Worm (Caenorhabditis elegans) whole organism, L4 larva: ENCODE data around the gene fbxa-199.
A peak's percentile ranks its signal among the peaks of the same experiment; 100 is the strongest.

Experiments
- F10B5.3 ChIP-seq: sonication (generic microtip); optimal IDR thresholded peaks from 2 replicates; lab custom pipeline; 2016; ENCODE audit warnings: mild to moderate bottlenecking, missing genetic modification characterization, missing compliant biosample characterization
- F26F4.8 ChIP-seq: fragments of 200-800 bp; sonication (Bioruptor generic); conservative IDR thresholded peaks from 2 replicates; pipeline ENCODE4 v1.3.6; 2022; ENCODE audit warnings: missing genetic modification characterization, missing compliant biosample characterization
- T20F7.1 ChIP-seq: fragments of 200-800 bp; sonication (Bioruptor generic); optimal IDR thresholded peaks from 2 replicates; lab custom pipeline; 2018; ENCODE audit warnings: mild to moderate bottlenecking, missing genetic modification characterization, missing compliant biosample characterization
- T26A8.4 ChIP-seq: fragments of 200-800 bp; sonication (Bioruptor generic); IDR thresholded peaks from 2 replicates; pipeline ENCODE4 v1.3.6; 2022; ENCODE audit warnings: missing genetic modification characterization, missing compliant biosample characterization
- Y105C5A.15 ChIP-seq: fragments of 200-800 bp; sonication (Bioruptor generic); IDR thresholded peaks from 2 replicates; pipeline ENCODE4 v1.3.6; 2022; ENCODE audit warnings: missing genetic modification characterization, missing compliant biosample characterization
- Y5F2A.4 ChIP-seq: fragments of 200-800 bp; sonication (Bioruptor generic); optimal IDR thresholded peaks from 2 replicates; lab custom pipeline; 2018; ENCODE audit warnings: mild to moderate bottlenecking, missing genetic modification characterization, missing compliant biosample characterization
- Y75B8A.6 ChIP-seq: fragments of 200-800 bp; sonication (Bioruptor generic); IDR thresholded peaks from 2 replicates; pipeline ENCODE4 v1.3.6; 2022; ENCODE audit warnings: missing genetic modification reagents, missing genetic modification characterization, missing compliant biosample characterization
- ZK337.2 ChIP-seq: fragments of 200-800 bp; sonication (Bioruptor generic); IDR thresholded peaks from 2 replicates; pipeline ENCODE4 v1.3.6; 2022; ENCODE audit warnings: missing genetic modification reagents, missing genetic modification characterization, missing compliant biosample characterization
- ceh-62 ChIP-seq: sonication (generic microtip); optimal IDR thresholded peaks from 2 replicates; lab custom pipeline; 2017; ENCODE audit warnings: missing biosample characterization, missing genetic modification characterization
- ceh-82 ChIP-seq: sonication (generic microtip); optimal IDR thresholded peaks from 2 replicates; lab custom pipeline; 2017; ENCODE audit warnings: missing biosample characterization, missing genetic modification characterization
- daf-12 ChIP-seq: fragments of 150-350 bp; optimal IDR thresholded peaks from 2 replicates; lab custom pipeline; 2014; ENCODE audit warnings: missing biosample characterization, missing genetic modification reagents, missing genetic modification characterization
- daf-16 ChIP-seq, 3 experiments: sonication (generic microtip); optimal IDR thresholded peaks; 2 replicates each; lab custom pipeline; 2016 to 2017; ENCODE audit warnings: missing genetic modification characterization in 3 of 3, missing genetic modification reagents in 3 of 3, mild to moderate bottlenecking in 2 of 3, missing compliant biosample characterization in 2 of 3, missing biosample characterization in 1 of 3, moderate library complexity in 1 of 3
- dve-1 ChIP-seq: sonication (generic microtip); optimal IDR thresholded peaks from 2 replicates; lab custom pipeline; 2017; ENCODE audit warnings: antibody characterized with exemption, mild to moderate bottlenecking, missing genetic modification characterization, missing compliant biosample characterization; ENCODE audit not compliant: insufficient read depth
- fkh-10 ChIP-seq: fragments of 150-350 bp; optimal IDR thresholded peaks from 2 replicates; lab custom pipeline; 2014; ENCODE audit warnings: missing biosample characterization, missing genetic modification reagents, missing genetic modification characterization
- gei-8 ChIP-seq: fragments of 200-800 bp; sonication (Bioruptor generic); optimal IDR thresholded peaks from 2 replicates; lab custom pipeline; 2018; ENCODE audit warnings: mild to moderate bottlenecking, missing genetic modification characterization, missing compliant biosample characterization
- jun-1 ChIP-seq: fragments of 150-350 bp; optimal IDR thresholded peaks from 2 replicates; lab custom pipeline; 2014; ENCODE audit warnings: missing biosample characterization, missing genetic modification reagents, missing genetic modification characterization
- lin-13 ChIP-seq: fragments of 150-350 bp; optimal IDR thresholded peaks from 2 replicates; lab custom pipeline; 2014; ENCODE audit warnings: missing biosample characterization, missing genetic modification reagents, missing genetic modification characterization
- lin-29 ChIP-seq: fragments of 200-800 bp; sonication (Bioruptor generic); IDR thresholded peaks from 2 replicates; pipeline ENCODE4 v1.3.6; 2022; ENCODE audit warnings: missing genetic modification reagents, missing genetic modification characterization, missing compliant biosample characterization
- lin-39 ChIP-seq: fragments of 150-350 bp; optimal IDR thresholded peaks from 2 replicates; lab custom pipeline; 2014; ENCODE audit warnings: missing biosample characterization, missing genetic modification reagents, missing genetic modification characterization
- mes-2 ChIP-seq: sonication (generic microtip); optimal IDR thresholded peaks from 2 replicates; lab custom pipeline; 2016; ENCODE audit warnings: missing genotype, mild to moderate bottlenecking, missing genetic modification characterization, missing compliant biosample characterization; ENCODE audit not compliant: poor library complexity, severe bottlenecking
- nhr-28 ChIP-seq: fragments of 150-350 bp; optimal IDR thresholded peaks from 2 replicates; lab custom pipeline; 2014; ENCODE audit warnings: missing biosample characterization, missing genetic modification characterization
- nhr-41 ChIP-seq: fragments of 200-800 bp; sonication (Bioruptor generic); IDR thresholded peaks from 2 replicates; pipeline ENCODE4 v1.3.6; 2022; ENCODE audit warnings: missing genetic modification reagents, missing genetic modification characterization, missing compliant biosample characterization
- nhr-42 ChIP-seq: fragments of 200-800 bp; sonication (Bioruptor generic); IDR thresholded peaks from 2 replicates; pipeline ENCODE4 v1.3.6; 2022; ENCODE audit warnings: missing genetic modification characterization, missing compliant biosample characterization
- pha-4 ChIP-seq, 2 experiments: fragments of 150-350 bp in 1 of 2; fragments of 200-800 bp in 1 of 2; sonication (Bioruptor generic) in 1 of 2; IDR thresholded peaks in 1 of 2; optimal IDR thresholded peaks in 1 of 2; 2 replicates each; pipeline versions ENCODE4 v1.3.6 to Lab custom; 2014 to 2022; ENCODE audit warnings: missing genetic modification characterization in 2 of 2, missing genetic modification reagents in 2 of 2, missing biosample characterization in 1 of 2, missing compliant biosample characterization in 1 of 2
- pqm-1 ChIP-seq: sonication (generic microtip); optimal IDR thresholded peaks from 2 replicates; lab custom pipeline; 2017; ENCODE audit warnings: missing biosample characterization, missing genetic modification characterization
- spr-1 ChIP-seq: sonication (generic microtip); optimal IDR thresholded peaks from 2 replicates; lab custom pipeline; 2016; ENCODE audit warnings: mild to moderate bottlenecking, missing genetic modification characterization, missing compliant biosample characterization
- tag-97 ChIP-seq: fragments of 200-800 bp; sonication (Bioruptor generic); IDR thresholded peaks from 2 replicates; pipeline ENCODE4 v1.3.6; 2022; ENCODE audit warnings: missing genetic modification characterization, missing compliant biosample characterization
- unc-62 ChIP-seq, 3 experiments: fragments of 150-350 bp in 1 of 3; sonication (generic microtip); optimal IDR thresholded peaks in 2 of 3; peaks in 1 of 3; 1 replicate in 1 of 3; 2 replicates in 2 of 3; lab custom pipeline; 2014 to 2017; ENCODE audit warnings: missing biosample characterization in 3 of 3, missing genetic modification characterization in 3 of 3, missing genetic modification reagents in 3 of 3, missing genotype in 1 of 3
- zip-11 ChIP-seq: fragments of 200-800 bp; sonication (Bioruptor generic); IDR thresholded peaks from 2 replicates; pipeline ENCODE4 v1.3.6; 2022; ENCODE audit warnings: missing genetic modification characterization, missing compliant biosample characterization
- ztf-11 ChIP-seq: fragments of 150-350 bp; optimal IDR thresholded peaks from 2 replicates; lab custom pipeline; 2014; ENCODE audit warnings: missing biosample characterization, missing genetic modification characterization

fbxa-199 gene

DNA sequence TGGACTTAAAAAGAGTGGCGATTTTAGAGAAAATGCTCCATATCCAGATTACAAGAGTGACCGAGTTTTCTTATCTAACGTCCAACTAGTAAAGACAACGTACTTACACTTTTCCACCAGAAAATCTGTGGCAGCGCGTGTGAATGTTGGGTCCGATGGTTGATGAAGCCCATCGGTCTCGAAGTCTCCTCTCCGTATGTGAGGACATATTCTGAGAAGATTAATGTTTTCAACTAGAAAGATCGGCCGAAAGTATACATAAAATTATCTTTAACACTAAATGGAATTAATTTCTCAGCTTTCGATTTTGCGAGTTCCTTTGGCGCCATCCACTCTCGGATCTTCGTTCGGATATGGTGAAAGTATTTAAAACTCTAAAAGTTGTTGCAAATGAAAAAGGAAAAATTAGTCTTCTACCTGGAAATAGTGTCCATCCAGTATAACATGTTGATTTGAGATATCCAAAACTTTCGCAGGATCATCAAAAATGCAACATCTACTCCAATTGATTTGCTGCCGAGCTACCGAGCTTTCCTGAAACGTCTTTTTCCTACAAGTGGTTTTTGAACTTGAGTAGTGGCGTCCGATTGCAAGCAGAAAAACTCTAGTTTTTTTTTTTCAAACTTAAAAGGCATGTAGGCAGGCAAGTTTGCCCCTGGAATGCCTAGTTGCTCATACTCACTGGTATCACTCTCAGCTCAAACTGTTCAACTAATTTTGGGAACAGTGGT, 32.9 kb upstream of the fbxa-199 start:
- TF ChIP-seq unc-62 (GFP tag; optimal IDR thresholded peaks at IDR 0.05 in 1 of 2; lab: Kevin White, UChicago): peak in 1 of 2 experiments; percentile 63
- no peak for TF ChIP-seq unc-62 (tag; optimal IDR thresholded peaks at IDR 0.05; lab: Kevin White, UChicago)
- TF ChIP-seq Y75B8A.6 (GFP tag; lab: Robert Waterston, UW): peak; percentile 63; the same call in 1 of the 2 replicates
- TF ChIP-seq pha-4 (GFP tag; IDR thresholded peaks at IDR 0.05; lab: Robert Waterston, UW): no peak
- no peak for TF ChIP-seq pha-4 (tag; optimal IDR thresholded peaks at IDR 0.05; lab: Kevin White, UChicago)
- TF ChIP-seq gei-8 (GFP tag; lab: Kevin White, UChicago): no peak
- 0 out of 2 replicates have a peak, but pooled peaks have one; percentile 35 for TF ChIP-seq tag-97
- no peak for TF ChIP-seq mes-2 (tag; lab: Kevin White, UChicago)
- no peak for TF ChIP-seq lin-13
- no peak for TF ChIP-seq zip-11 (GFP tag; lab: Robert Waterston, UW)
- TF ChIP-seq daf-12 (tag; lab: Kevin White, UChicago): no peak
- TF ChIP-seq lin-39 (tag; lab: Kevin White, UChicago): peak; percentile 33
- TF ChIP-seq lin-29 (GFP tag; lab: Robert Waterston, UW): no peak
- no peak for TF ChIP-seq fkh-10 (GFP tag; lab: Kevin White, UChicago)
- TF ChIP-seq ZK337.2 (GFP tag; lab: Robert Waterston, UW): 0 out of 2 replicates have a peak, but pooled peaks have one; percentile 35

DNA sequence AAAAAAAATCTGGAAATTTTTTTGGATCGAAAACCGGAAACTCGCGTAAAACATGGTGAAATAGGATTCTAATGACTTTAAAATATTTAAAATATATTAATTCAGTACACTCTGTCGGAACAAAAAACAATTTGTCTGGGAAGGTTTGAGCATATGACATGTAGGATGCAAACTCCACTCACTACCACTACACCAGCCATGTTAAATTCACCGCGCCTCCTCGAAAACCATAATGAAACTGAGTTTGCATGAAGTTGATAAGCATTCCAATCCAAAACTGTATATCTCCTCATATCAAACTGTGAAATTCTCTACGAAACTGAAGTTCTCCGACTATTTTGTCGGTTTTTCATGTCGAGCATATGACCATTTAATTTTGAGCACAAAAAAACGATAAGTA, 30.5 kb upstream of the fbxa-199 start:
- TF ChIP-seq F26F4.8 (peak; percentile 74; the same call in 1 of the 2 replicates), Y105C5A.15 (GFP tag; lab: Robert Waterston, UW) (peak; percentile 40; the same call in 1 of the 2 replicates), nhr-41 (GFP tag; lab: Robert Waterston, UW) (peak; percentile 69; the same call in 1 of the 2 replicates)

DNA sequence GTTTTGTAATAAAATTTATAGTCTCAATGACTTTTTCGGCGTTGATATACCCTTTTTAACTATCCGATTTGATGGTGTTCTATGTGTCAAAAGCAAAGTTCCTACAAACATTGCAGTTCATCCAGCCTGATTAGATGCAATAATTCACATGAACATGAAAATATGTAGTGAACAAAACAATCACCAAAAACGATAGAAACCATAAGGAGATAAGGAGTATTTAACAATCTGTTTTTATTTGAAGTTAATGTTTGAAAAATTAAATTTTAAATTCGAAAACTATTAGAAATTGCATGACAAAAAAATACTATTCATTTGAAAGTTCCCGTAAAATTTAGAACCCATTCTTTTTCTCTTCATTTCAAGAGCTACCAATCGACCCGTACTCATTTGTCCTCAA, 28.3 kb upstream of the fbxa-199 start, which contains the start of gene fbxa-209:
TSS of gene fbxa-209 (minus strand) at position 101 of the 400 bp plus-strand sequence.
- peak; percentile 31 for TF ChIP-seq T20F7.1 (GFP tag; lab: Kevin White, UChicago)
- TF ChIP-seq ztf-11: no peak
- TF ChIP-seq daf-16 (GFP tag; optimal IDR thresholded peaks at IDR 0.05; lab: Kevin White, UChicago): no peak
- peak; percentile 23 for TF ChIP-seq daf-16 (tag; optimal IDR thresholded peaks at IDR 0.05; lab: Kevin White, UChicago)
- TF ChIP-seq dve-1: peak; percentile 41

DNA sequence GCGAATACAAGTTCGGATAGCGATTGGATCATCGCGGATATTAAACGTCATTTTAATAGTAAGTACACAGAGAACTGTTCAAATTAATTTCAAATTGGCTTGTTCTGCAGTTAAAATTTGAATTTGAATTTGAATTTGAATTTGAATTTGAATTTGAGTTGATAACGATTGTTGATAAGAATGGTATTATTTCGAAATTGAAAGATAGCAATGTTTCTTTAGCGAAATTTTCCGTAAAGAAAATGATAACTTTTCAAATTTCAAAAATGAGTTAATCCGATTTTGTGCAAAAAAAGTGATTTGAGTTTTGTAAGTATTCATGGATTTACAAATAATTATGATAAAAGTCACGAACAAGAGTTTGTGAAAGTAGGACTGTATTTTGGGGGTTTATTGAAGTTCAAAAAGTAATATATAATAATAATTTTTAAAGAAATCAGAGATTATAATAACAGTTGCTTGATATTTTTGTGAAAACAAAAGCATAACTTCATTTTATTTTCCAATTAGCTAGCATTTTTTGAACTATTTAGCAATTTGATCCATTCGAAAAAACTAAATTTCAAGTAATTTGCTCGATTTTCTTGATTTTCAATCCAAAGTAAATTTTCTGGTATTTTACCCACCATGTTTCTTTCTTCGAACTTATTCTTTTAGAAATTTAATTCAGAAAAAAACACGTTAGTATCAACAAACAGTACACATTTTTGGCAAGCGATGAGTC, 26.9 kb upstream of the fbxa-199 start, which contains the start of gene Y36E3A.2:
TSS of gene Y36E3A.2 (plus strand) at position 674 of the 724 bp plus-strand sequence.
- TF ChIP-seq ceh-62 (tag; lab: Kevin White, UChicago): no peak
- peak; percentile 32 for TF ChIP-seq dve-1
- TF ChIP-seq Y75B8A.6 (GFP tag; lab: Robert Waterston, UW): no peak
- no peak for TF ChIP-seq F10B5.3 (tag; lab: Kevin White, UChicago)
- no peak for TF ChIP-seq ceh-82 (tag; lab: Kevin White, UChicago)
- peak; percentile 65 for TF ChIP-seq pqm-1 (tag; lab: Kevin White, UChicago)
- no peak for TF ChIP-seq ztf-11
- TF ChIP-seq Y5F2A.4 (GFP tag; lab: Kevin White, UChicago): no peak
- no peak for TF ChIP-seq nhr-42
- peak; percentile 6 for TF ChIP-seq nhr-28 (tag; lab: Kevin White, UChicago)
- TF ChIP-seq spr-1 (tag; lab: Kevin White, UChicago): no peak
- TF ChIP-seq T26A8.4 (GFP tag; lab: Robert Waterston, UW): no peak
- TF ChIP-seq daf-16 (GFP tag; optimal IDR thresholded peaks at IDR 0.05; lab: Kevin White, UChicago): no peak
- TF ChIP-seq daf-16 (tag; optimal IDR thresholded peaks at IDR 0.05; lab: Kevin White, UChicago): peak; percentile 30
- TF ChIP-seq jun-1 (tag; lab: Kevin White, UChicago): no peak
- TF ChIP-seq, all 104 proteins: peak for 4
